Worm (Caenorhabditis elegans) whole organism, young adult: ENCODE measurements around the gene gars-1.

Source experiments
- B0019.2 ChIP-seq: fragments of 200-800 bp; sonication (Bioruptor generic); conservative IDR thresholded peaks from 2 replicates; pipeline ENCODE4 v1.3.6; 2022; ENCODE audit warnings: missing genetic modification reagents, missing genetic modification characterization, missing compliant biosample characterization
- B0336.3 ChIP-seq: fragments of 200-800 bp; sonication (Bioruptor generic); IDR thresholded peaks from 2 replicates; pipeline ENCODE4 v1.3.6; 2022; ENCODE audit warnings: missing genetic modification characterization, missing compliant biosample characterization
- C06A6.2 ChIP-seq: fragments of 200-800 bp; sonication (Bioruptor generic); conservative IDR thresholded peaks from 2 replicates; pipeline ENCODE4 v1.3.6; 2022; ENCODE audit warnings: missing genetic modification characterization, missing compliant biosample characterization
- F23B12.7 ChIP-seq: sonication (generic microtip); optimal IDR thresholded peaks from 2 replicates; lab custom pipeline; 2017; ENCODE audit warnings: missing genetic modification characterization, mild to moderate bottlenecking, missing compliant biosample characterization, antibody characterized with exemption, moderate library complexity; ENCODE audit not compliant: insufficient read depth
- F52B5.7 ChIP-seq: sonication (generic microtip); optimal IDR thresholded peaks from 2 replicates; lab custom pipeline; 2016; ENCODE audit warnings: mild to moderate bottlenecking, missing genetic modification characterization, missing compliant biosample characterization
- F57C9.4 ChIP-seq: sonication (generic microtip); optimal IDR thresholded peaks from 2 replicates; lab custom pipeline; 2017; ENCODE audit warnings: mild to moderate bottlenecking, missing genetic modification characterization, missing compliant biosample characterization
- K11D2.4 ChIP-seq: fragments of 200-800 bp; sonication (Bioruptor generic); IDR thresholded peaks from 2 replicates; pipeline ENCODE4 v1.3.6; 2022; ENCODE audit warnings: missing genetic modification reagents, missing genetic modification characterization, missing compliant biosample characterization
- T26A5.8 ChIP-seq: sonication (generic microtip); optimal IDR thresholded peaks from 2 replicates; lab custom pipeline; 2016; ENCODE audit warnings: missing genetic modification characterization, missing compliant biosample characterization
- Y53G8AR.9 ChIP-seq: fragments of 200-800 bp; sonication (Bioruptor generic); conservative IDR thresholded peaks from 2 replicates; pipeline ENCODE4 v1.3.6; 2022; ENCODE audit warnings: missing genetic modification reagents, missing genetic modification characterization, missing compliant biosample characterization
- Y56A3A.18 ChIP-seq: fragments of 200-800 bp; sonication (Bioruptor generic); IDR thresholded peaks from 2 replicates; pipeline ENCODE4 v1.3.6; 2022; ENCODE audit warnings: missing genetic modification reagents, missing genetic modification characterization, missing compliant biosample characterization
- Y95B8A.8 ChIP-seq: fragments of 200-800 bp; sonication (Bioruptor generic); IDR thresholded peaks from 2 replicates; pipeline ENCODE4 v1.3.6; 2022; ENCODE audit warnings: missing genetic modification reagents, missing genetic modification characterization, missing compliant biosample characterization
- akir-1 ChIP-seq: fragments of 200-800 bp; sonication (Bioruptor generic); optimal IDR thresholded peaks from 2 replicates; lab custom pipeline; 2018; ENCODE audit warnings: mild to moderate bottlenecking, missing genetic modification characterization, moderate library complexity, missing compliant biosample characterization
- ama-1 ChIP-seq, 3 experiments: fragments of 150-350 bp in 1 of 3; sonication (generic microtip) in 2 of 3; optimal IDR thresholded peaks; 2 replicates each; lab custom pipeline; 2014 to 2018; ENCODE audit warnings: missing biosample characterization in 2 of 3, missing genetic modification characterization in 2 of 3, missing genetic modification reagents in 2 of 3
- athp-1 ChIP-seq: sonication (generic microtip); optimal IDR thresholded peaks from 2 replicates; lab custom pipeline; 2017; ENCODE audit warnings: mild to moderate bottlenecking, missing genetic modification characterization, missing compliant biosample characterization
- attf-3 ChIP-seq: fragments of 200-800 bp; sonication (Bioruptor generic); conservative IDR thresholded peaks from 2 replicates; pipeline ENCODE4 v1.3.6; 2022; ENCODE audit warnings: missing genetic modification reagents, missing genetic modification characterization, missing compliant biosample characterization
- cebp-1 ChIP-seq, 2 experiments: fragments of 200-800 bp in 1 of 2; sonication (Bioruptor generic) in 1 of 2; sonication (generic microtip) in 1 of 2; IDR thresholded peaks in 1 of 2; optimal IDR thresholded peaks in 1 of 2; 2 replicates each; pipeline versions ENCODE4 v1.3.6 to Lab custom; 2017 to 2022; ENCODE audit warnings: missing compliant biosample characterization in 2 of 2, missing genetic modification characterization in 2 of 2, mild to moderate bottlenecking in 1 of 2, missing genetic modification reagents in 1 of 2, moderate library complexity in 1 of 2
- cebp-2 ChIP-seq: fragments of 200-800 bp; sonication (Bioruptor generic); IDR thresholded peaks from 2 replicates; pipeline ENCODE4 v1.3.6; 2022; ENCODE audit warnings: missing genetic modification characterization, missing compliant biosample characterization
- ceh-100 ChIP-seq: fragments of 200-800 bp; sonication (Bioruptor generic); IDR thresholded peaks from 2 replicates; pipeline ENCODE4 v1.3.6; 2022; ENCODE audit warnings: missing genetic modification reagents, missing genetic modification characterization, missing compliant biosample characterization
- egl-44 ChIP-seq: fragments of 200-800 bp; sonication (Bioruptor generic); IDR thresholded peaks from 2 replicates; pipeline ENCODE4 v1.3.6; 2022; ENCODE audit warnings: missing genetic modification reagents, missing genetic modification characterization, missing compliant biosample characterization
- egrh-3 ChIP-seq: fragments of 200-800 bp; sonication (Bioruptor generic); IDR thresholded peaks from 2 replicates; pipeline ENCODE4 v1.3.6; 2022; ENCODE audit warnings: missing genetic modification reagents, missing genetic modification characterization, missing compliant biosample characterization
- fkh-3 ChIP-seq: sonication (generic microtip); optimal IDR thresholded peaks from 2 replicates; lab custom pipeline; 2016; ENCODE audit warnings: mild to moderate bottlenecking, missing genetic modification characterization, missing compliant biosample characterization
- gei-17 ChIP-seq: fragments of 200-800 bp; sonication (Bioruptor generic); optimal IDR thresholded peaks from 2 replicates; lab custom pipeline; 2018; ENCODE audit warnings: mild to moderate bottlenecking, missing genetic modification characterization, missing compliant biosample characterization
- hmg-1.2 ChIP-seq: fragments of 200-800 bp; sonication (Bioruptor generic); IDR thresholded peaks from 2 replicates; pipeline ENCODE4 v1.3.6; 2022; ENCODE audit warnings: missing genetic modification reagents, missing genetic modification characterization, missing compliant biosample characterization
- hmg-20 ChIP-seq: fragments of 200-800 bp; sonication (Bioruptor generic); IDR thresholded peaks from 2 replicates; pipeline ENCODE4 v1.3.6; 2022; ENCODE audit warnings: missing genetic modification reagents, missing genetic modification characterization, missing compliant biosample characterization
- let-526 ChIP-seq: fragments of 200-800 bp; sonication (Bioruptor generic); IDR thresholded peaks from 2 replicates; pipeline ENCODE4 v1.3.6; 2022; ENCODE audit warnings: missing genetic modification reagents, missing genetic modification characterization, missing compliant biosample characterization
- let-607 ChIP-seq, 2 experiments: fragments of 200-800 bp in 1 of 2; sonication (Bioruptor generic) in 1 of 2; sonication (generic microtip) in 1 of 2; optimal IDR thresholded peaks; 2 replicates each; lab custom pipeline; 2016 to 2018; ENCODE audit warnings: mild to moderate bottlenecking in 2 of 2, missing compliant biosample characterization in 2 of 2, missing genetic modification characterization in 2 of 2, moderate library complexity in 2 of 2, missing genotype in 1 of 2
- lin-26 ChIP-seq: fragments of 200-800 bp; sonication (Bioruptor generic); IDR thresholded peaks from 2 replicates; pipeline ENCODE4 v1.3.6; 2022; ENCODE audit warnings: missing genetic modification reagents, missing genetic modification characterization, missing compliant biosample characterization
- lin-35 ChIP-seq, 3 experiments: fragments of 150-350 bp in 2 of 3; sonication (generic microtip) in 1 of 3; optimal IDR thresholded peaks; 2 replicates each; lab custom pipeline; 2014 to 2018; ENCODE audit warnings: missing biosample characterization in 3 of 3, missing genetic modification characterization in 3 of 3, missing genetic modification reagents in 3 of 3
- lsl-1 ChIP-seq: fragments of 200-800 bp; sonication (Bioruptor generic); optimal IDR thresholded peaks from 2 replicates; lab custom pipeline; 2018; ENCODE audit warnings: mild to moderate bottlenecking, missing genetic modification characterization, moderate library complexity, missing compliant biosample characterization
- madf-3 ChIP-seq: fragments of 200-800 bp; sonication (Bioruptor generic); IDR thresholded peaks from 2 replicates; pipeline ENCODE4 v1.3.6; 2022; ENCODE audit warnings: missing genetic modification reagents, missing genetic modification characterization, missing compliant biosample characterization
- madf-6 ChIP-seq: fragments of 200-800 bp; sonication (Bioruptor generic); IDR thresholded peaks from 2 replicates; pipeline ENCODE4 v1.3.6; 2022; ENCODE audit warnings: missing genetic modification reagents, missing genetic modification characterization, missing compliant biosample characterization
- mel-28 ChIP-seq: sonication (generic microtip); optimal IDR thresholded peaks from 2 replicates; lab custom pipeline; 2016; ENCODE audit warnings: borderline replicate concordance, mild to moderate bottlenecking, missing genetic modification characterization, missing compliant biosample characterization
- nfya-1 ChIP-seq: sonication (generic microtip); optimal IDR thresholded peaks from 2 replicates; lab custom pipeline; 2017; ENCODE audit warnings: antibody characterized with exemption, missing compliant biosample characterization, missing genetic modification characterization, borderline replicate concordance; ENCODE audit not compliant: insufficient read depth
- nhr-120 ChIP-seq: fragments of 200-800 bp; sonication (Bioruptor generic); IDR thresholded peaks from 2 replicates; pipeline ENCODE4 v1.3.6; 2022; ENCODE audit warnings: missing genetic modification characterization, missing compliant biosample characterization
- nhr-27 ChIP-seq: fragments of 200-800 bp; sonication (Bioruptor generic); optimal IDR thresholded peaks from 2 replicates; lab custom pipeline; 2018; ENCODE audit warnings: mild to moderate bottlenecking, missing genetic modification characterization, moderate library complexity, missing compliant biosample characterization
- nhr-80 ChIP-seq: sonication (generic microtip); optimal IDR thresholded peaks from 2 replicates; lab custom pipeline; 2016; ENCODE audit warnings: missing genetic modification characterization, missing compliant biosample characterization
- pbrm-1 ChIP-seq: fragments of 200-800 bp; sonication (Bioruptor generic); IDR thresholded peaks from 2 replicates; pipeline ENCODE4 v1.3.6; 2022; ENCODE audit warnings: missing genetic modification reagents, missing genetic modification characterization, missing compliant biosample characterization
- repo-1 ChIP-seq: sonication (generic microtip); optimal IDR thresholded peaks from 2 replicates; lab custom pipeline; 2017; ENCODE audit warnings: mild to moderate bottlenecking, missing genetic modification characterization, missing compliant biosample characterization
- snpc-4 ChIP-seq, 5 experiments: fragments of 150-350 bp in 1 of 5; sonication (generic microtip) in 4 of 5; optimal IDR thresholded peaks; 2 replicates each; lab custom pipeline; 2014 to 2018; ENCODE audit warnings: missing genetic modification characterization in 5 of 5, missing biosample characterization in 3 of 5, antibody characterized with exemption in 2 of 5, mild to moderate bottlenecking in 2 of 5, missing compliant biosample characterization in 2 of 5, missing genotype in 2 of 5, moderate library complexity in 2 of 5, missing genetic modification reagents in 1 of 5
- tlf-1 ChIP-seq: fragments of 200-800 bp; sonication (Bioruptor generic); optimal IDR thresholded peaks from 2 replicates; lab custom pipeline; 2018; ENCODE audit warnings: mild to moderate bottlenecking, missing genetic modification characterization, missing compliant biosample characterization
- zfh-2 ChIP-seq: fragments of 200-800 bp; sonication (Bioruptor generic); conservative IDR thresholded peaks from 2 replicates; pipeline ENCODE4 v1.3.6; 2022; ENCODE audit warnings: missing genetic modification reagents, missing genetic modification characterization, missing compliant biosample characterization
- zim-3 ChIP-seq: sonication (generic microtip); optimal IDR thresholded peaks from 2 replicates; lab custom pipeline; 2017; ENCODE audit warnings: mild to moderate bottlenecking, missing genetic modification characterization, moderate library complexity, missing compliant biosample characterization
- ztf-25 ChIP-seq: fragments of 200-800 bp; sonication (Bioruptor generic); IDR thresholded peaks from 2 replicates; pipeline ENCODE4 v1.3.6; 2022; ENCODE audit warnings: missing genetic modification reagents, missing genetic modification characterization, missing compliant biosample characterization
- ztf-28 ChIP-seq: fragments of 200-800 bp; sonication (Bioruptor generic); IDR thresholded peaks from 2 replicates; pipeline ENCODE4 v1.3.6; 2022; ENCODE audit warnings: missing genetic modification reagents, missing genetic modification characterization, missing compliant biosample characterization
- ztf-3 ChIP-seq: fragments of 200-800 bp; sonication (Bioruptor generic); optimal IDR thresholded peaks from 2 replicates; lab custom pipeline; 2018; ENCODE audit warnings: mild to moderate bottlenecking, missing genetic modification characterization, missing compliant biosample characterization
- ztf-6 ChIP-seq: fragments of 200-800 bp; sonication (Bioruptor generic); IDR thresholded peaks from 2 replicates; pipeline ENCODE4 v1.3.6; 2022; ENCODE audit warnings: missing genetic modification reagents, missing genetic modification characterization, missing compliant biosample characterization

gars-1 gene

ce11 chrIII:5172470-5172869 lies 9.0 kb upstream of the gars-1 start, which contains the start of gene K10D2.5:
Gene K10D2.5, plus strand, starts transcription at chrIII:5172720.
- no peak for TF ChIP-seq gei-17 (GFP tag; lab: Kevin White, UChicago)
- TF ChIP-seq B0019.2 (GFP tag; lab: Robert Waterston, UW), result peak; percentile 96
- peak; percentile 100 for TF ChIP-seq ztf-25
- peak; percentile 92 for TF ChIP-seq Y53G8AR.9 (GFP tag; lab: Robert Waterston, UW)
- no peak for TF ChIP-seq nfya-1 (tag; lab: Kevin White, UChicago)
- no peak for TF ChIP-seq ztf-3 (GFP tag; lab: Kevin White, UChicago)
- TF ChIP-seq pbrm-1, result peak; percentile 93
- no peak for TF ChIP-seq F57C9.4 (tag; lab: Kevin White, UChicago)
- TF ChIP-seq lin-26 (GFP tag; lab: Robert Waterston, UW), result peak; percentile 81
- peak; percentile 77 for TF ChIP-seq hmg-1.2 (GFP tag; lab: Robert Waterston, UW)
- peak; percentile 97 for TF ChIP-seq Y95B8A.8
- TF ChIP-seq let-607 (tag; optimal IDR thresholded peaks at IDR 0.05; lab: Kevin White, UChicago), result peak; percentile 20 to 65
- peak; percentile 82 for TF ChIP-seq hmg-20
- peak; percentile 80 for TF ChIP-seq zim-3 (tag; lab: Kevin White, UChicago)
- no peak for TF ChIP-seq nhr-27 (tag; lab: Kevin White, UChicago)
- peak; percentile 66; the same call in 1 of the 2 replicates for TF ChIP-seq egl-44 (GFP tag; lab: Robert Waterston, UW)
- TF ChIP-seq tlf-1 (GFP tag; lab: Kevin White, UChicago), result peak; percentile 81
- TF ChIP-seq mel-28 (tag; lab: Kevin White, UChicago), result peak; percentile 31
- TF ChIP-seq zfh-2, result peak; percentile 88
- peak; percentile 90 for TF ChIP-seq akir-1 (GFP tag; lab: Kevin White, UChicago)
- TF ChIP-seq ztf-6, result peak; percentile 94
- TF ChIP-seq nhr-80 (tag; lab: Kevin White, UChicago), result peak; percentile 80
- 0 out of 2 replicates have a peak, but pooled peaks have one; percentile 50 for TF ChIP-seq C06A6.2 (GFP tag; lab: Robert Waterston, UW)
- peak; percentile 85 for TF ChIP-seq attf-3 (GFP tag; lab: Robert Waterston, UW)
- TF ChIP-seq ceh-100 (GFP tag; lab: Robert Waterston, UW), result peak; percentile 99
- peak; percentile 96 for TF ChIP-seq athp-1 (tag; lab: Kevin White, UChicago)
- peak; percentile 91 for TF ChIP-seq egrh-3 (GFP tag; lab: Robert Waterston, UW)
- 0 out of 2 replicates have a peak, but pooled peaks have one; percentile 88 for TF ChIP-seq nhr-120 (GFP tag; lab: Robert Waterston, UW)
- TF ChIP-seq let-526 (GFP tag; lab: Robert Waterston, UW), result peak; percentile 96
- TF ChIP-seq lin-35 (GFP tag; optimal IDR thresholded peaks at IDR 0.05; lab: Kevin White, UChicago), result peak in 1 of 3 experiments; percentile 80
- TF ChIP-seq repo-1 (tag; lab: Kevin White, UChicago), result no peak
- TF ChIP-seq ama-1 (optimal IDR thresholded peaks at IDR 0.05; lab: Kevin White, UChicago), result no peak
- TF ChIP-seq ama-1 (GFP tag; optimal IDR thresholded peaks at IDR 0.05; lab: Kevin White, UChicago), result no peak
- peak; percentile 77 for TF ChIP-seq lsl-1 (GFP tag; lab: Kevin White, UChicago)
- peak; percentile 86 for TF ChIP-seq B0336.3 (GFP tag; lab: Robert Waterston, UW)
- TF ChIP-seq T26A5.8, result no peak
- peak; percentile 90 for TF ChIP-seq cebp-1 (GFP tag; IDR thresholded peaks at IDR 0.05; lab: Robert Waterston, UW)
- peak; percentile 81 for TF ChIP-seq cebp-1 (tag; optimal IDR thresholded peaks at IDR 0.05; lab: Kevin White, UChicago)
- TF ChIP-seq madf-3 (GFP tag; lab: Robert Waterston, UW), result peak; percentile 92
- no peak for TF ChIP-seq Y56A3A.18 (GFP tag; lab: Robert Waterston, UW)
- TF ChIP-seq snpc-4 (GFP tag; optimal IDR thresholded peaks at IDR 0.05; lab: Kevin White, UChicago), result no peak
- peak; percentile 39 to 80 (median 68) for TF ChIP-seq snpc-4 (tag; optimal IDR thresholded peaks at IDR 0.05; lab: Kevin White, UChicago)
- 0 out of 2 replicates have a peak, but pooled peaks have one; percentile 17 for TF ChIP-seq cebp-2
- no peak for TF ChIP-seq fkh-3 (tag; lab: Kevin White, UChicago)
- TF ChIP-seq F23B12.7, result peak; percentile 85
- TF ChIP-seq ztf-28 (GFP tag; lab: Robert Waterston, UW), result peak; percentile 99
- TF ChIP-seq madf-6 (GFP tag; lab: Robert Waterston, UW), result peak; percentile 88
- TF ChIP-seq K11D2.4, result peak; percentile 94
- peak; percentile 68 for TF ChIP-seq F52B5.7
